Worm (Caenorhabditis elegans): ENCODE results near the gene H43I07.1.

ce11 chrV:4236118-4236517 is 31.6 kb downstream of the H43I07.1 start, which contains the start of gene nlp-13:
- TF ChIP-seq elt-1 (tag; optimal IDR thresholded peaks at IDR 0.05) (no peak), unc-62 (GFP tag; optimal IDR thresholded peaks at IDR 0.05) (no peak), nhr-77 (tag; optimal IDR thresholded peaks at IDR 0.05) (no peak), aly-2 (tag; optimal IDR thresholded peaks at IDR 0.05) (no peak), nhr-6 (tag; optimal IDR thresholded peaks at IDR 0.05) (no peak), lin-39 (tag; optimal IDR thresholded peaks at IDR 0.05) (no peak), lin-11 (tag; optimal IDR thresholded peaks at IDR 0.05) (no peak), elt-3 (tag; optimal IDR thresholded peaks at IDR 0.05) (no peak), dmd-4 (tag; optimal IDR thresholded peaks at IDR 0.05) (no peak), fos-1 (tag; optimal IDR thresholded peaks at IDR 0.05) (no peak)

All from whole organism, L2 larva.